Fruit fly (Drosophila melanogaster): ENCODE results near the gene CG13970.

CG13970 gene

dm6 chr2L:20061018-20061657, 42.8 kb downstream of the CG13970 start, which contains the start of the genes barr and lok (continued):
- TF ChIP-seq lov (optimal IDR thresholded peaks at IDR 0.05) (no peak), lov (GFP tag; IDR thresholded peaks at IDR 0.05) (no peak), vnd (GFP tag; IDR thresholded peaks at IDR 0.05; ENCODE audit: partially characterized antibody) (no peak), ash1 (GFP tag; optimal IDR thresholded peaks at IDR 0.05) (no peak), CG10462 (GFP tag; optimal IDR thresholded peaks at IDR 0.05) (peak; percentile 41), trem (tag; optimal IDR thresholded peaks at IDR 0.05) (peak; percentile 19), row (GFP tag; IDR thresholded peaks at IDR 0.05) (peak; percentile 83), Drgx (GFP tag; IDR thresholded peaks at IDR 0.05) (no peak), Dip2 (GFP tag; IDR thresholded peaks at IDR 0.05) (no peak), mirr (GFP tag; optimal IDR thresholded peaks at IDR 0.05) (no peak), ro (GFP tag; IDR thresholded peaks at IDR 0.05) (no peak), HLH54F (GFP tag; optimal IDR thresholded peaks at IDR 0.05) (peak; percentile 63), CrebB (tag; optimal IDR thresholded peaks at IDR 0.05) (no peak), CG14710 (tag; optimal IDR thresholded peaks at IDR 0.05) (peak; percentile 78), ci (GFP tag; IDR thresholded peaks at IDR 0.05) (0 out of 3 replicates have a peak, but pooled peaks have one; percentile 10), CG6854 (GFP tag; optimal IDR thresholded peaks at IDR 0.05) (no peak), Hr51 (GFP tag; optimal IDR thresholded peaks at IDR 0.05) (peak in 1 of 2 experiments; percentile 57), ranshi (GFP tag; IDR thresholded peaks at IDR 0.05) (no peak), MBD-R2 (GFP tag; IDR thresholded peaks at IDR 0.05) (peak; percentile 34), Hr39 (optimal IDR thresholded peaks at IDR 0.05) (no peak), corto (GFP tag; optimal IDR thresholded peaks at IDR 0.05) (no peak), wdn (GFP tag; IDR thresholded peaks at IDR 0.05) (no peak), wek (GFP tag; optimal IDR thresholded peaks at IDR 0.05) (no peak), CG10565 (GFP tag; optimal IDR thresholded peaks at IDR 0.05) (no peak), ap (GFP tag; IDR thresholded peaks at IDR 0.05) (no peak), Blimp-1 (GFP tag; optimal IDR thresholded peaks at IDR 0.05) (no peak), gsb (GFP tag; IDR thresholded peaks at IDR 0.05) (no peak), CG7928 (GFP tag; optimal IDR thresholded peaks at IDR 0.05) (peak; percentile 99), CG10209 (GFP tag; optimal IDR thresholded peaks at IDR 0.05) (no peak), HHEX (GFP tag; optimal IDR thresholded peaks at IDR 0.05) (no peak), CG31441 (GFP tag; IDR thresholded peaks at IDR 0.05) (peak; percentile 62; the same call in 1 of the 2 replicates), prd (optimal IDR thresholded peaks at IDR 0.05) (no peak), prd (GFP tag; IDR thresholded peaks at IDR 0.05) (peak; percentile 57; the same call in 2 of the 3 replicates), ara (GFP tag; IDR thresholded peaks at IDR 0.05) (no peak), CG7745 (tag; optimal IDR thresholded peaks at IDR 0.05) (no peak), CG33213 (GFP tag; optimal IDR thresholded peaks at IDR 0.05) (peak; percentile 10), CG13894 (tag; optimal IDR thresholded peaks at IDR 0.05) (no peak), D (optimal IDR thresholded peaks at IDR 0.05) (no peak), D (GFP tag; optimal IDR thresholded peaks at IDR 0.05) (peak; percentile 53), CG33557 (GFP tag; optimal IDR thresholded peaks at IDR 0.05) (peak; percentile 25), Nf-YB (GFP tag; optimal IDR thresholded peaks at IDR 0.05) (no peak), Spps (tag; optimal IDR thresholded peaks at IDR 0.05) (no peak), stwl (tag; optimal IDR thresholded peaks at IDR 0.05) (peak; percentile 24), CG4328 (GFP tag; optimal IDR thresholded peaks at IDR 0.05) (peak; percentile 39), nerfin-2 (GFP tag; IDR thresholded peaks at IDR 0.05; ENCODE audit: partially characterized antibody) (no peak), CG11085 (GFP tag; IDR thresholded peaks at IDR 0.05) (no peak), CG12299 (tag; optimal IDR thresholded peaks at IDR 0.05) (no peak), CG7372 (GFP tag; IDR thresholded peaks at IDR 0.05) (peak; percentile 12; the same call in 1 of the 2 replicates), ewg (GFP tag; optimal IDR thresholded peaks at IDR 0.05) (peak; percentile 53), sisA (GFP tag; IDR thresholded peaks at IDR 0.05) (no peak; the same call in 1 of the 2 replicates), dan (GFP tag; IDR thresholded peaks at IDR 0.05) (no peak)

All from whole organism, embryonic.